Fruit fly (Drosophila melanogaster): ENCODE results near the gene CG15482.

DNA sequence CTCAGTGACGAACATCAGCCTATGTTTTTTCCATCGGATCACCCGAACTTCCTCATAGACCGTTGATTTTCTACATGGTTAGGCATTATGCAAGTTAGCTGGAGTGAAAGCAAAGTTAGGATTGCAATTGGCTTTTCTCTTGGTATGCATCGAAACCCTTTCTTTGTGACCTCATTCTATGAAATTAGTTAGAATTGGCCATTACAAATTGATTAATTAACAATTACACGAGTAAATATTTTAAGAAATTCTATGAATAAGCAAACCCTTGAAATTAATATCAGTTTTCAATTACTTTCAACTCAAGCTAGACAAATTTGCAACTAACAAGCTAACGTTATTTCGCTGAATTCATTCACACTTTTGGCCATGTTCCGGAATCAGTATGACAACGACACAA, 20.1 kb upstream of the CG15482 start, which contains the start of gene Prosalpha6T:
- TF ChIP-seq Pif1A (GFP tag; optimal IDR thresholded peaks at IDR 0.05): no peak
- no peak for TF ChIP-seq CG15710 (tag; optimal IDR thresholded peaks at IDR 0.05)
- no peak for TF ChIP-seq CG4496 (GFP tag; IDR thresholded peaks at IDR 0.05)
- TF ChIP-seq CG8159 (tag; optimal IDR thresholded peaks at IDR 0.05): no peak
